Fruit fly (Drosophila melanogaster): ENCODE measurements around the gene hyx.

DNA sequence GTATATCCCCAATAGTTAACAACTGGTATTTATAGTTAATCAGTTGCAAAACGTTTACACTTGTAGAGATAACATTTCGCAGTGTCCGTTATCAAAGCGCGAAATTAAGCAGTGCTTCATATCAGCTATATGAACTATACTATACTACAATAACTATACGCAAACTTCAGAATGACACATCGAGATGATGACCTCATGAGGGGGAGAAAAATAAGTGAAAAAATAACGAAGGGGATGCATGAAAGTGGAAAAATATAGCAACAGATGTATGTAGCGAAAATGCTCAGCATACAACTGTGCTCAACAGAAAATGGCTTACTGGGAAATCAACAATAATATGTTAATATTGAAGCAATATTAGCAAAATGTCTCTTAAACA lies 7.8 kb upstream of the hyx start:
- TF ChIP-seq pad (GFP tag; optimal IDR thresholded peaks at IDR 0.05) (no peak), tj (GFP tag; optimal IDR thresholded peaks at IDR 0.05) (no peak), Mnt (GFP tag; optimal IDR thresholded peaks at IDR 0.05) (no peak), CG12768 (GFP tag; optimal IDR thresholded peaks at IDR 0.05) (no peak), CG5204 (GFP tag; optimal IDR thresholded peaks at IDR 0.05) (no peak)
